Fruit fly (Drosophila melanogaster) whole organism, pupa: Measurements from ENCODE around the gene nAChRalpha6.
A peak's percentile ranks its signal among the peaks of the same experiment; 100 is the strongest.

ENCODE experiments used
- CG10348 ChIP-seq: fragments of 200-800 bp; sonication (Bioruptor generic); IDR thresholded peaks from 2 replicates; pipeline ENCODE4 v1.3.6; 2022; ENCODE audit warnings: missing biosample characterization, missing genetic modification characterization
- CG12605 ChIP-seq: fragments of 200-800 bp; sonication (Bioruptor generic); IDR thresholded peaks from 2 replicates; pipeline ENCODE4 v1.3.6; 2022; ENCODE audit warnings: missing biosample characterization, missing genetic modification characterization
- CG13204 ChIP-seq: fragments of 200-800 bp; sonication (Bioruptor generic); optimal IDR thresholded peaks from 2 replicates; lab custom pipeline; 2018; ENCODE audit warnings: missing biosample characterization, mild to moderate bottlenecking, missing genetic modification characterization, moderate library complexity
- CG14655 ChIP-seq: fragments of 200-800 bp; sonication (Bioruptor generic); optimal IDR thresholded peaks from 3 replicates; lab custom pipeline; 2017; ENCODE audit warnings: mild to moderate bottlenecking, missing biosample characterization, missing genetic modification reagents, missing genetic modification characterization
- CG15710 ChIP-seq: fragments of 200-800 bp; sonication (Bioruptor generic); optimal IDR thresholded peaks from 2 replicates; lab custom pipeline; 2018; ENCODE audit warnings: missing biosample characterization, mild to moderate bottlenecking, missing genetic modification characterization, moderate library complexity
- CG17806 ChIP-seq: fragments of 200-800 bp; sonication (Bioruptor generic); optimal IDR thresholded peaks from 2 replicates; lab custom pipeline; 2018; ENCODE audit warnings: missing biosample characterization, mild to moderate bottlenecking, missing genetic modification characterization, moderate library complexity
- CG32121 ChIP-seq: fragments of 200-800 bp; sonication (Bioruptor generic); IDR thresholded peaks from 2 replicates; pipeline ENCODE4 v1.3.6; 2022; ENCODE audit warnings: missing biosample characterization, missing genetic modification characterization
- CG34367 ChIP-seq: fragments of 200-800 bp; sonication (Bioruptor generic); optimal IDR thresholded peaks from 2 replicates; lab custom pipeline; 2018; ENCODE audit warnings: missing biosample characterization, mild to moderate bottlenecking, missing genetic modification characterization
- CG4496 ChIP-seq: fragments of 200-800 bp; sonication (Bioruptor generic); IDR thresholded peaks from 3 replicates; pipeline ENCODE4 v1.3.6; 2022; ENCODE audit warnings: missing biosample characterization, missing genetic modification characterization
- CG8159 ChIP-seq: fragments of 200-800 bp; sonication (Bioruptor generic); optimal IDR thresholded peaks from 3 replicates; lab custom pipeline; 2018; ENCODE audit warnings: missing biosample characterization, mild to moderate bottlenecking, missing genetic modification characterization, moderate library complexity
- CG8301 ChIP-seq: fragments of 200-800 bp; sonication (Bioruptor generic); optimal IDR thresholded peaks from 2 replicates; lab custom pipeline; 2018; ENCODE audit warnings: missing biosample characterization, mild to moderate bottlenecking, missing genetic modification characterization
- CG9948 ChIP-seq: fragments of 200-800 bp; sonication (Bioruptor generic); optimal IDR thresholded peaks from 2 replicates; lab custom pipeline; 2018; ENCODE audit warnings: missing biosample characterization, mild to moderate bottlenecking, missing genetic modification characterization, moderate library complexity
- D1 ChIP-seq: fragments of 200-800 bp; sonication (Bioruptor generic); optimal IDR thresholded peaks from 2 replicates; lab custom pipeline; 2018; ENCODE audit warnings: missing biosample characterization, mild to moderate bottlenecking, missing genetic modification characterization, moderate library complexity
- EcR ChIP-seq: fragments of 200-800 bp; sonication (Bioruptor generic); optimal IDR thresholded peaks from 3 replicates; lab custom pipeline; 2019; ENCODE audit warnings: missing biosample characterization, missing genetic modification characterization, mild to moderate bottlenecking, moderate library complexity, missing genetic modification reagents
- Ets98B ChIP-seq: fragments of 200-800 bp; sonication (Bioruptor generic); IDR thresholded peaks from 2 replicates; pipeline ENCODE4 v1.3.6; 2022; ENCODE audit warnings: missing biosample characterization, missing genetic modification characterization
- Pif1A ChIP-seq: fragments of 200-800 bp; sonication (Bioruptor generic); optimal IDR thresholded peaks from 3 replicates; lab custom pipeline; 2016; ENCODE audit warnings: missing biosample characterization, missing genetic modification characterization
- Pif1B ChIP-seq: fragments of 200-800 bp; sonication (Bioruptor generic); optimal IDR thresholded peaks from 3 replicates; lab custom pipeline; 2016; ENCODE audit warnings: missing biosample characterization, missing genetic modification characterization
- Snoo ChIP-seq: fragments of 200-800 bp; sonication (Bioruptor generic); optimal IDR thresholded peaks from 3 replicates; lab custom pipeline; 2017; ENCODE audit warnings: missing biosample characterization, mild to moderate bottlenecking, missing genetic modification characterization, inconsistent platforms
- fd96Ca ChIP-seq: fragments of 200-800 bp; sonication (Bioruptor generic); IDR thresholded peaks from 3 replicates; pipeline ENCODE4 v1.3.6; 2022; ENCODE audit warnings: missing biosample characterization, missing genetic modification characterization
- gl ChIP-seq: fragments of 200-800 bp; sonication (Bioruptor generic); optimal IDR thresholded peaks from 2 replicates; lab custom pipeline; 2018; ENCODE audit warnings: missing biosample characterization, mild to moderate bottlenecking, missing genetic modification characterization
- rn ChIP-seq: fragments of 200-800 bp; sonication (Bioruptor generic); IDR thresholded peaks from 2 replicates; pipeline ENCODE4 v1.3.6; 2022; ENCODE audit warnings: missing biosample characterization, missing genetic modification characterization

The nAChRalpha6 gene

DNA sequence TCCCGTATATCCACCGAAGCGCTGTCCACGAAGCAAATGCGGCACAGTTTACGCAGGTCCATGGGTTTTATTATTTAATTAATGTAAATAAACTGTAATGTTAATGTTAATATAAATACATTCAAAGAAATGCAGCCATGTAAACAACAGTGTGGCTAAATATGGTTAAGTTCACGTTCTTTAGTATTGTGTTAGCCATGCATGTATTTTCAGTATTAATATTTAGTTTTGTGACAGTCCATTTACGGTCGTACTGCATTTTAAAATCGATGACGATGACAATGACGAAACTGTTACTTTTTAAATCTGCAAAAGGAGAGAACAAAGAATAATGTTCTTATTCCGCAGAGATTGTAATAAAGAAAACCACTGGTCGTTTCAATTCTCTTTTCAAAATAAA, 93.1 kb downstream of the nAChRalpha6 start, which contains the start of gene CG13123:
Gene CG13123 (minus strand): TSS at position 163 of the 400 bp plus-strand sequence.
- peak; percentile 54 for TF ChIP-seq D1 (tag; lab: Kevin White, UChicago)
- no peak for TF ChIP-seq CG17806 (tag; lab: Kevin White, UChicago)

DNA sequence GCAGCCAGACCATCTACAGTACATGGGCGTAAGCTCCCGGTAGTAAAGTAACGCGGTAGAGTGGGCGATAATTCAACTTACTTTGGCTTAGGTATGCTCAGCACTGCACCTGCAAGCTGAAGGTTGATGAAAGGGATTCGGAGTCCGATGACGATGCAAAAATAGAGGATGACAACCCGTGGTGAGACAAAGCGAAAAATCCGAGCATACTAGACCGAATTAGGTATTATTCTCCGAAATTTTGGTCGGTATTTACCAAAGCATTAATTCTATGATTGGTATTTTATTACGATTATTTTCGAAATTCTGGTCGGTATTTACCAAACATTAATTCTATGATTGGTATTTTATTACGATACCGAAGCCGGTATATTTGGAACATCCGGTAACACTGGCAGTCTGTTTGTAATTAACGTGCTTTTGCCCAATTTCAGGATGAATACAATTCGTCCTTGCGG, 95.5 kb downstream of the nAChRalpha6 start, which contains the start of gene CG4036:
Gene CG4036 (plus strand): TSS at position 348 of the 458 bp plus-strand sequence.
- TF ChIP-seq CG32121, result peak; percentile 32; the same call in 1 of the 2 replicates
- no peak for TF ChIP-seq CG4496 (GFP tag; lab: Robert Waterston, UW)
- peak; percentile 38 for TF ChIP-seq EcR (GFP tag; lab: Kevin White, UChicago)
- no peak for TF ChIP-seq CG13204 (GFP tag; lab: Kevin White, UChicago)
- TF ChIP-seq CG8301, result no peak
- TF ChIP-seq CG17806 (tag; lab: Kevin White, UChicago), result no peak

DNA sequence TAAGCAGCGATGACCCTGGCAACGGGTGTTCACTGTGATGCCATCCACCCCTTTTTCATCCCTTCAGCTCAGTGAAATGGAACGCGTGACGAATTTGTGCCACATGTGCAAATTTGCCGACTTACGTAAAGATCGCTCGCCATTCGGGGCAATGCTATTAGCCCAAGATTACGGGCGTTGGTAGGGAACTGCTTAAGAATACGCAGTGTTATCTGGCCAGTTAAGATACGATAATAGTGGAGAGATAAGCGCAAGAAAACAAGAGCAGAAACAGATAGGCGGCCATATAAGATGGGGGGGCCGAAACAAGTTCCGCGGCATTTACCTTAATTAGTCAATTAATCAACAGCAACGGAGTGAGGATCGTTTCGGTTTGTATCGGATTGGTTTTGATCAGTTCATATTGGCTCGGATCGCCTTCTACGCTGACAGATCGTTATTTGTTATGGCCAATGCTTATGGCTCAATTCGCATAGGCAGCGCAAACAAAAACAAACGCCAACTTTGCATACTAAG, 100.1 kb downstream of the nAChRalpha6 start:
- no peak for TF ChIP-seq CG14655
- TF ChIP-seq CG32121, result no peak
- no peak for TF ChIP-seq CG13204 (GFP tag; lab: Kevin White, UChicago)
- TF ChIP-seq CG8159 (tag; lab: Kevin White, UChicago), result no peak
- TF ChIP-seq CG15710 (tag; lab: Kevin White, UChicago), result no peak
- no peak for TF ChIP-seq Pif1B
- TF ChIP-seq EcR (GFP tag; lab: Kevin White, UChicago), result peak; percentile 88
- TF ChIP-seq CG8301, result no peak

DNA sequence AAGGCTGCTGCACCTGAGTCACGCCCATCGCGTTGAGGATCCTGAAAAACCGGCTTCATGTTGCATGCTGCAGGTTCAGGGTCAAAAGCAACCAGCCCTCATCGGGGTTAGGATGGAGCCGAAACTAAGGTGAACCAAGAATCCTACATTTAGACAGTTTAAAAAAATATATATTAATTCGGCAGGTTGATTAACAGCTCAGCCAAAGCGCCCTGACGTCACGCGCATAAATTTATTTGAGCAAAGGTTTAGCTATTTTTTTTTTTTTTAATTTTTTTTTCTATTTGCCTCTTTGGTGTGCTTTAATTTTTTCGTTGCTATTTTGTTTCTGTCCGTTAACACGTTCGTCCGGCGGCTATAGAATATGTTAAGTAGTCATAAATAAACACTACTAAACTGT, 101.6 kb downstream of the nAChRalpha6 start:
- no peak for TF ChIP-seq gl (tag; lab: Kevin White, UChicago)
- peak; percentile 5 for TF ChIP-seq D1 (tag; lab: Kevin White, UChicago)
- peak; percentile 91 for TF ChIP-seq CG8159 (tag; lab: Kevin White, UChicago)

DNA sequence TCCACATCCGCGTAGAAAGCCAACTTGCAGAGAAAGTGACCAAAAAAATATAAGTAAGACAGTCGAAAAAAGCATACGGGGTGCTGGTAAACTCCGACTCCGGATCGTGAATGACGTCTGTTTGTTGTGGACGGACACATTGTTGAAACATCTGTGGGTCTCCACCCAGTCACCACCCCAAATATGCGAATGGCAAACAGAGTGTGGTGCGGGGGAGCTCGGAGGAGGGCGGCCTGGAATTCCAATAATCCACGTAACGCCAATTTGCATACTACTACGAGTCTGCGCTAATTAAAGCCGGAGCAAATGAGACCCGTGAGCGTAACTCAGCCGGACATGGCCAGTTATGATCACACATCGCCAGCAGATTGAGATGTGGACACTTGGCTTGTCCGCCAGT, 102.9 kb downstream of the nAChRalpha6 start:
- TF ChIP-seq CG4496 (GFP tag; lab: Robert Waterston, UW) (no peak), CG32121 (no peak), CG15710 (tag; lab: Kevin White, UChicago) (no peak), Pif1A (no peak), D1 (tag; lab: Kevin White, UChicago) (no peak), fd96Ca (GFP tag; lab: Robert Waterston, UW) (no peak), EcR (GFP tag; lab: Kevin White, UChicago) (no peak), CG10348 (GFP tag; lab: Robert Waterston, UW) (no peak), CG8159 (tag; lab: Kevin White, UChicago) (no peak), CG13204 (GFP tag; lab: Kevin White, UChicago) (no peak), Pif1B (no peak), rn (GFP tag; lab: Robert Waterston, UW) (no peak), CG8301 (no peak), CG14655 (no peak), CG17806 (tag; lab: Kevin White, UChicago) (no peak), Snoo (tag; lab: Kevin White, UChicago) (no peak), CG12605 (GFP tag; lab: Robert Waterston, UW) (no peak), gl (tag; lab: Kevin White, UChicago) (no peak), CG34367 (no peak), Ets98B (GFP tag; lab: Robert Waterston, UW) (no peak)
- TF ChIP-seq, all 21 proteins: peak for 0

DNA sequence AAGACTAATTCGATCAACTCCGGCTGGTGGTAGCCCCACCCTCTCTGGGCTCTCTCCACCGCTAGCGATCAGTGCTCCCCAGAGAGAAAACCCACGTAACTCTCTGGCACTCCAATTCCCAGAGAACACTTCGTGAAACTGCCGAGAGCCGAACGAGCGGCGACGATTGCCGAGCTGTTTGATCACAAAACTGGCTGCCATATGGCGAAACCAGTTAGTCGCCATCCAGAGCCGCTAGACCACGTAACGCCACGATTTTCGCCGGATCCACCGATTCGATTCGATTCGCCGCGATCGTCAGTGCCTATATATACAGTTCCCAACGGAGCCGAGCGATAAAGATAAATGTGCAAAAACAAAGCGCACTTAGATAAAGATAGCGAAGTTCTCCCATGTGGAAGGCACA, 103.9 kb downstream of the nAChRalpha6 start, which contains the start of gene IP3K1:
Gene IP3K1 (plus strand): TSS at position 209 of the 406 bp plus-strand sequence.
- TF ChIP-seq EcR (GFP tag; lab: Kevin White, UChicago), result peak; percentile 95
- TF ChIP-seq CG13204 (GFP tag; lab: Kevin White, UChicago), result peak; percentile 51
- TF ChIP-seq fd96Ca (GFP tag; lab: Robert Waterston, UW), result peak; percentile 76; the same call in 2 of the 3 replicates
- no peak for TF ChIP-seq rn (GFP tag; lab: Robert Waterston, UW)
- TF ChIP-seq CG32121, result peak; percentile 80
- TF ChIP-seq CG9948, result no peak
- TF ChIP-seq CG17806 (tag; lab: Kevin White, UChicago), result no peak
- TF ChIP-seq Pif1A, result peak; percentile 56
- TF ChIP-seq CG12605 (GFP tag; lab: Robert Waterston, UW), result peak; percentile 69
- no peak for TF ChIP-seq CG34367
- TF ChIP-seq CG14655, result no peak
- peak; percentile 26 for TF ChIP-seq CG15710 (tag; lab: Kevin White, UChicago)
- no peak for TF ChIP-seq CG8301
- no peak for TF ChIP-seq CG10348 (GFP tag; lab: Robert Waterston, UW)
- peak; percentile 68 for TF ChIP-seq CG4496 (GFP tag; lab: Robert Waterston, UW)
- TF ChIP-seq Pif1B, result peak; percentile 62
- TF ChIP-seq gl (tag; lab: Kevin White, UChicago), result peak; percentile 55
- peak; percentile 29 for TF ChIP-seq Snoo (tag; lab: Kevin White, UChicago)
- peak; percentile 76 for TF ChIP-seq Ets98B (GFP tag; lab: Robert Waterston, UW)
- no peak for TF ChIP-seq D1 (tag; lab: Kevin White, UChicago)
- TF ChIP-seq CG8159 (tag; lab: Kevin White, UChicago), result peak; percentile 17
